Worm (Caenorhabditis elegans) whole organism, mixed stage, embryonic: Measurements from ENCODE around the gene nhr-230.

ENCODE experiments used
- lin-13 ChIP-seq: fragments of 150-350 bp; optimal IDR thresholded peaks from 2 replicates; lab custom pipeline; 2014; ENCODE audit warnings: missing biosample characterization, missing genetic modification characterization
- snpc-4 ChIP-seq: fragments of 150-350 bp; optimal IDR thresholded peaks from 2 replicates; lab custom pipeline; 2014; ENCODE audit warnings: missing biosample characterization, missing genetic modification characterization
- unc-120 ChIP-seq: sonication (generic microtip); optimal IDR thresholded peaks from 2 replicates; lab custom pipeline; 2017; ENCODE audit warnings: missing genetic modification characterization, missing compliant biosample characterization; ENCODE audit not compliant: poor library complexity, severe bottlenecking

- TF ChIP-seq lin-13 (tag; lab: Kevin White, UChicago) = no peak
- TF ChIP-seq snpc-4 (tag; lab: Kevin White, UChicago) = no peak
- TF ChIP-seq unc-120 (tag; lab: Kevin White, UChicago) = no peak
These were observed 9.5 kb upstream of the nhr-230 start, which contains the start of gene cyp-33D3 for ce11 chrV:18837125-18837524.
